Worm (Caenorhabditis elegans) whole organism, L3 larva: ENCODE measurements around the gene spp-27.

Experiments
- R02D3.7 ChIP-seq: fragments of 150-350 bp; optimal IDR thresholded peaks from 2 replicates; lab custom pipeline; 2014; ENCODE audit warnings: missing biosample characterization, missing genetic modification characterization
- ZK546.5 ChIP-seq: sonication (generic microtip); optimal IDR thresholded peaks from 2 replicates; lab custom pipeline; 2017; ENCODE audit warnings: missing biosample characterization, missing genetic modification characterization
- ama-1 ChIP-seq: fragments of 150-350 bp; optimal IDR thresholded peaks from 2 replicates; lab custom pipeline; 2018
- egl-27 ChIP-seq: sonication (generic microtip); optimal IDR thresholded peaks from 4 replicates; lab custom pipeline; 2017; ENCODE audit warnings: missing biosample characterization, missing genetic modification reagents, missing genetic modification characterization
- fkh-10 ChIP-seq: sonication (generic microtip); optimal IDR thresholded peaks from 2 replicates; lab custom pipeline; 2017; ENCODE audit warnings: missing biosample characterization, missing genetic modification reagents, missing genetic modification characterization
- nfya-1 ChIP-seq: sonication (generic microtip); optimal IDR thresholded peaks from 2 replicates; lab custom pipeline; 2017; ENCODE audit warnings: missing genetic modification characterization, mild to moderate bottlenecking, missing compliant biosample characterization, antibody characterized with exemption, moderate library complexity; ENCODE audit not compliant: insufficient read depth
- nhr-11 ChIP-seq: fragments of 150-350 bp; optimal IDR thresholded peaks from 2 replicates; lab custom pipeline; 2014; ENCODE audit warnings: missing biosample characterization, missing genetic modification characterization
- nhr-28 ChIP-seq: fragments of 150-350 bp; optimal IDR thresholded peaks from 2 replicates; lab custom pipeline; 2014; ENCODE audit warnings: missing biosample characterization, missing genetic modification characterization
- nhr-77 ChIP-seq: fragments of 150-350 bp; optimal IDR thresholded peaks from 2 replicates; lab custom pipeline; 2014; ENCODE audit warnings: missing biosample characterization, missing genetic modification characterization
- skn-1 ChIP-seq: fragments of 150-350 bp; optimal IDR thresholded peaks from 2 replicates; lab custom pipeline; 2014; ENCODE audit warnings: missing biosample characterization, missing genetic modification characterization
- snpc-4 ChIP-seq: fragments of 150-350 bp; optimal IDR thresholded peaks from 2 replicates; lab custom pipeline; 2014; ENCODE audit warnings: missing biosample characterization, missing genetic modification characterization
- tbx-2 ChIP-seq: sonication (generic microtip); optimal IDR thresholded peaks from 2 replicates; lab custom pipeline; 2016; ENCODE audit warnings: mild to moderate bottlenecking, missing genetic modification characterization, missing compliant biosample characterization
- unc-39 ChIP-seq: sonication (generic microtip); optimal IDR thresholded peaks from 4 replicates; lab custom pipeline; 2017; ENCODE audit warnings: missing biosample characterization, missing genetic modification characterization
- zag-1 ChIP-seq: fragments of 150-350 bp; optimal IDR thresholded peaks from 2 replicates; lab custom pipeline; 2014; ENCODE audit warnings: missing biosample characterization, missing genetic modification characterization

DNA sequence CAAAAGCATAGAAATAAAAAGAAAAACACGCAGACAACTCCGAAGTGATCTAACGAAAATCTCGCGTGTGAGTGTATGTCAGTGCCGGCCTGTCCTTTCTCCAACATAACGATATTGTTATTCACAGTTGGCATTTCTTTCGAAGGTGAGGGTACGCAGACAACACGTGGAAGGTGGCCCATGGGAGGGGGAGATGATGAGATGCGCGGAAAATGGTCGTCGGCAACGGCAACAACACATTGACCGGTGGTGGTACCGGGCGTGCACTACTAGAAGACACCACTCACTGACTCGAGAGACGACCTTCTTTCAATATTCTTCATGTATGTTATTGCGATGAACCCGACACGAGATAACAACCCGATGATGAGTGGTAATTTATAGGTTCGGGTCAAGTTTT lies 11.9 kb downstream of the spp-27 start:
- TF ChIP-seq tbx-2 (tag; lab: Kevin White, UChicago): no peak
- no peak for TF ChIP-seq ZK546.5
- TF ChIP-seq unc-39 (tag; lab: Kevin White, UChicago): no peak
- no peak for TF ChIP-seq zag-1 (tag; lab: Kevin White, UChicago)
- TF ChIP-seq nhr-28: no peak
- TF ChIP-seq nhr-77 (tag; lab: Kevin White, UChicago): no peak
- TF ChIP-seq snpc-4 (tag; lab: Kevin White, UChicago): no peak
- TF ChIP-seq egl-27 (tag; lab: Kevin White, UChicago): no peak
- TF ChIP-seq R02D3.7: no peak
- TF ChIP-seq nfya-1 (tag; lab: Kevin White, UChicago): no peak
- no peak for TF ChIP-seq ama-1
- TF ChIP-seq fkh-10 (GFP tag; lab: Kevin White, UChicago): no peak
- no peak for TF ChIP-seq nhr-11
- TF ChIP-seq skn-1: no peak
